Worm (Caenorhabditis elegans): ENCODE data around the gene era-1.

era-1 gene

DNA sequence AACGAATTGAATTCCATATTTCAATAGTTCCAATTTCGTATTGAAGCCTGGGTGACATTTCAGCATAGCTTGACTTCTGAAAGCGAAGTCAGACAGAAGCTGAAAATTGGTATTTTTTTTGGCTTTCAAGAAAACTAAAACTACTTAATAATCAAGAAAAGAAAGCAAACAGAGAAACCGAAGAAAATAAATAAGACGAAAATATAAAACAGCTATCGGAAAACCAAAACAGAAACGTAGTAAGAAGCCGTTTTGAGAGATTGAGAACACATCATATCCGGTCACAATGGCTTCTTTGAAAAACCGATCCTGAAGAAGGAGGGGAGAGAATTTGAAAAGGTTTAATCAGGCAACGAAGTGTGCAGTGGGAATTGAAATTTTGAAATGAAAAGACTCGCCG lies 15.4 kb downstream of the era-1 start, which contains the start of gene srg-30:
Gene srg-30, minus strand, starts transcription at position 101 of the 400 bp plus-strand sequence.
- TF ChIP-seq hlh-1 (tag; optimal IDR thresholded peaks at IDR 0.05): no peak
- no peak for TF ChIP-seq M03D4.4 (tag; optimal IDR thresholded peaks at IDR 0.05)
- no peak for TF ChIP-seq unc-120 (tag; optimal IDR thresholded peaks at IDR 0.05; ENCODE audit: poor library complexity, severe bottlenecking)
- no peak for TF ChIP-seq nhr-237 (tag; optimal IDR thresholded peaks at IDR 0.05)
- TF ChIP-seq ceh-39 (tag; optimal IDR thresholded peaks at IDR 0.05): no peak
- no peak for TF ChIP-seq cnd-1 (tag; optimal IDR thresholded peaks at IDR 0.05)
- no peak for TF ChIP-seq tbx-8 (GFP tag; optimal IDR thresholded peaks at IDR 0.05)
- TF ChIP-seq sem-2 (GFP tag; optimal IDR thresholded peaks at IDR 0.05): no peak
- TF ChIP-seq mls-2 (tag; optimal IDR thresholded peaks at IDR 0.05): no peak

DNA sequence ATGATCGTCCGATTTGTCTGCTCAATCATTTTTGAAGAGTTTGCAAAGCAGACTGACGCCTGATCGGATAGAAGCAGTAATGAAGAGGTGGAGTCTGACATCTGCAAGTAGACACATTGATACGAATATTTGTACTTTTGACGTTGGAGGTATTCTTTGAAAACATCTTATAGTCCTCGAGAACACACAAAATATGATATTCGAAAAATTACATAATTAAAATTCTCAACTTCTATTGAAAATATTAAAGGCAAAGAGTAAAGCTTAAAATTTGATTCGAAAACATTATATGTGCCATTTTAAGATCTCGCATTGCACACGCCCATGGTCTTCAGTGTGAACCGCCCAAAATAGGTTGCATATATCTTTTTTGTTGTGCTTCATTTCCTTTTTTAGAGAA lies 19.5 kb downstream of the era-1 start, which contains the start of gene ZC487.2:
Gene ZC487.2, minus strand, starts transcription at position 101 of the 400 bp plus-strand sequence.
- TF ChIP-seq hlh-1 (tag; optimal IDR thresholded peaks at IDR 0.05): no peak
- TF ChIP-seq ceh-43 (GFP tag; optimal IDR thresholded peaks at IDR 0.05): no peak
- no peak for TF ChIP-seq ceh-83 (GFP tag; optimal IDR thresholded peaks at IDR 0.05)
- no peak for TF ChIP-seq mep-1 (tag; optimal IDR thresholded peaks at IDR 0.05)
- TF ChIP-seq nhr-2 (tag; optimal IDR thresholded peaks at IDR 0.05): no peak
- no peak for TF ChIP-seq drap-1 (GFP tag; optimal IDR thresholded peaks at IDR 0.05)
- no peak for TF ChIP-seq lsy-2 (tag; optimal IDR thresholded peaks at IDR 0.05)

DNA sequence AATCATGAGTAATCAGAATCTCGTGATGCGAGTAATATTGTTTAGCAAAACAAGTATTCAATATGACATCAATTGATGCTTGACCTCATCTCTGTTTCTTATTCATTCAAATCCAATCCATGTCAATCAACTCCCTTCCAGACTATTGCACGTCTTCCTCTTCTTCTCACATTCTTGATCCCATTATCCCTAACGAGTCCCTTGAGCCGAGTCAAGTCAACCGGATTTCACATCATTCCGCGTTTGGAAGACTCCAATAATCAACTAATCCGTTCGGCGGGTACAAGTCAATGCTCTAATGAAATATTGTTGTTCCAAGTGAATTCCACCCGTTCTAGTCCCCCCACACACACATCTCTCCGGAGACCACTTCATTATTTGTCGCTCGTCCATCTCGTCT lies 23.4 kb downstream of the era-1 start:
- no peak for TF ChIP-seq M03D4.4 (tag; optimal IDR thresholded peaks at IDR 0.05)
- TF ChIP-seq ces-1 (GFP tag; optimal IDR thresholded peaks at IDR 0.05): peak; percentile 96

DNA sequence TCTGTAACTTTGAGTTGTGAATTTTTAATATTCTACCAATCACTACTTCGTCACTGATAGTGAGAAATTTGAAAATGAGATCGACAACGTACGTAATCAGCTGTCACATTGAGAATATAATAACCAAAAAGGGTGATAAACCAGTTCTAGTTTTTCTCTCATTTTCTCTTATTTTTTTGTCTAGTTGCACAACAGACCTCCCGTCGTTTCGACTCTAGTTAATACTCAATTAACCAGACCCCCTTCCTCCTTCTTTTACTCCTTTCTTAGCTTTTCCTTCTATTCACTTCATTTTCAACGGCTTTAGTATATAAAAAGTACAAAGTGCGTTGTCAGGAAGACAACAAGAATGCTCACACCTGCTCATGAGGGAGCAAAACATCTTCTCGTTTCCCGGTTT lies 24.4 kb downstream of the era-1 start, which contains the start of gene ZC487.1:
Gene ZC487.1, plus strand, starts transcription at position 301 of the 400 bp plus-strand sequence.
- TF ChIP-seq ztf-11 (tag; optimal IDR thresholded peaks at IDR 0.05) (no peak), ham-2 (GFP tag; optimal IDR thresholded peaks at IDR 0.05) (no peak), nhr-76 (tag; optimal IDR thresholded peaks at IDR 0.05) (no peak), cnd-1 (tag; optimal IDR thresholded peaks at IDR 0.05) (no peak), ceh-43 (GFP tag; optimal IDR thresholded peaks at IDR 0.05) (no peak), nhr-237 (tag; optimal IDR thresholded peaks at IDR 0.05) (no peak), mls-2 (tag; optimal IDR thresholded peaks at IDR 0.05) (no peak), unc-120 (tag; optimal IDR thresholded peaks at IDR 0.05; ENCODE audit: poor library complexity, severe bottlenecking) (no peak), nhr-2 (tag; optimal IDR thresholded peaks at IDR 0.05) (no peak), ces-1 (GFP tag; optimal IDR thresholded peaks at IDR 0.05) (no peak)

DNA sequence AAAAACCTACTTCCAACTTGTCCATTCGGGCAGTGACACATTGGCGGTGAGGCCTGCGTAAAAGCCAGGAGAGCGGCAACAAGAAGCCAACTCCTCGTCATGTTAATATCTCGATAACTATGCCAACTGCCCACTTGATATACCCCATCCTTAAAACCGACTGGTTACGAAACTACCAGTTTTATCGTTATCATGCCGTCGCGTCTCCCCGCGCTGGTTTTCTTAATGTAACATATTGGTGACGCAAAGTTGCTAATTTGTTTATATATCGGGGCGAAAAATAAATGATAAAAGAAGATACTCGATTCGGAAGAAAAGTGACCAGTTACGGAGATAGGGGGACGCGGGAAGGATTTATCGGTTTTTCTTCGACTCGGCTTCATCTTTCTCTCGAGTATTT lies 28.7 kb downstream of the era-1 start, which contains the start of gene grl-9:
Gene grl-9, minus strand, starts transcription at position 101 of the 400 bp plus-strand sequence.
- TF ChIP-seq drap-1 (GFP tag; optimal IDR thresholded peaks at IDR 0.05) (no peak), mls-2 (tag; optimal IDR thresholded peaks at IDR 0.05) (no peak), ham-2 (GFP tag; optimal IDR thresholded peaks at IDR 0.05) (no peak), blmp-1 (tag; optimal IDR thresholded peaks at IDR 0.05) (no peak), bed-3 (GFP tag; optimal IDR thresholded peaks at IDR 0.05) (no peak), sem-2 (GFP tag; optimal IDR thresholded peaks at IDR 0.05) (no peak), elt-1 (tag; optimal IDR thresholded peaks at IDR 0.05; ENCODE audit: borderline replicate concordance, insufficient read depth) (no peak), nhr-237 (tag; optimal IDR thresholded peaks at IDR 0.05) (no peak), hlh-1 (tag; optimal IDR thresholded peaks at IDR 0.05) (no peak), ceh-43 (GFP tag; optimal IDR thresholded peaks at IDR 0.05) (no peak), mab-5 (tag; optimal IDR thresholded peaks at IDR 0.05) (no peak), nhr-12 (tag; optimal IDR thresholded peaks at IDR 0.05) (no peak), ceh-39 (tag; optimal IDR thresholded peaks at IDR 0.05) (no peak), lin-13 (tag; optimal IDR thresholded peaks at IDR 0.05) (no peak), unc-39 (tag; optimal IDR thresholded peaks at IDR 0.05) (no peak), lin-32 (GFP tag; optimal IDR thresholded peaks at IDR 0.05) (no peak), nhr-2 (tag; optimal IDR thresholded peaks at IDR 0.05) (no peak)

DNA sequence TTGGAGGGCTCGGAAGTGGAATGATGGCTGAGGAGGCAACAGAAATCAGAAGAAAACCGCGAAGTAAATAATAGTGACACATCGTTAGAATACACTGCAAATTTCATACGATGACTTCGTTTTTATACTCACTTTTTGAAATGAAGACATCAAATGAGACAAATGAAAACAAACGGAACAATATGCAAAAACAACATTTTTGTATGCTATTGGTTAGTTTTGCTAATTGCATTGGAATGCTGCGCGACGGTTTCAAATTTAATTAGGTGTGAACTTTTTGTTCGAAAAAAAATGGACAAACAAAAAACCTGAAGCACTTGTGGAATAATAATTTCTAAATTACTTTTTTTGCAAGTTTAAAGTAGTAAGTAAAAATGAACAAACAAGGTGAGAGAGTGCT lies 30.1 kb downstream of the era-1 start, which contains the start of gene grl-8:
Gene grl-8, minus strand, starts transcription at position 101 of the 400 bp plus-strand sequence.
- TF ChIP-seq ces-1 (GFP tag; optimal IDR thresholded peaks at IDR 0.05) (peak; percentile 19), pha-4 (tag; optimal IDR thresholded peaks at IDR 0.05) (no peak)

Data from whole organism, mixed stage, embryonic.